Fruit fly (Drosophila melanogaster) whole organism, embryonic: ENCODE results near the gene Tbca.

ENCODE experiments used
- Adf1 ChIP-seq: fragments of 200-800 bp; sonication (Bioruptor generic); IDR thresholded peaks from 2 replicates; pipeline ENCODE4 v1.3.6; 2022; ENCODE audit warnings: missing biosample characterization, missing genetic modification characterization
- Atf3 ChIP-seq: fragments of 200-800 bp; sonication (Bioruptor generic); optimal IDR thresholded peaks from 3 replicates; lab custom pipeline; 2016; ENCODE audit warnings: missing biosample characterization, missing genetic modification characterization
- BEAF-32 ChIP-seq: fragments of 200-800 bp; sonication (Bioruptor generic); optimal IDR thresholded peaks from 3 replicates; lab custom pipeline; 2017; ENCODE audit warnings: missing biosample characterization, missing genetic modification characterization, mild to moderate bottlenecking, moderate library complexity, missing genetic modification reagents
- Bdp1 ChIP-seq: fragments of 200-800 bp; sonication (Bioruptor generic); optimal IDR thresholded peaks from 3 replicates; lab custom pipeline; 2016; ENCODE audit warnings: missing biosample characterization, missing genetic modification characterization
- CG10959 ChIP-seq: fragments of 200-800 bp; sonication (Bioruptor generic); IDR thresholded peaks from 2 replicates; pipeline ENCODE4 v1.3.6; 2022; ENCODE audit warnings: missing biosample characterization, missing genetic modification characterization
- CG11456 ChIP-seq: fragments of 200-800 bp; sonication (Bioruptor generic); IDR thresholded peaks from 3 replicates; pipeline ENCODE4 v1.3.6; 2022; ENCODE audit warnings: missing biosample characterization, missing genetic modification characterization
- CG11504 ChIP-seq: fragments of 200-800 bp; sonication (Bioruptor generic); optimal IDR thresholded peaks from 3 replicates; lab custom pipeline; 2019; ENCODE audit warnings: missing biosample characterization, mild to moderate bottlenecking, missing genetic modification characterization, moderate library complexity
- CG12391 ChIP-seq: fragments of 200-800 bp; sonication (Bioruptor generic); optimal IDR thresholded peaks from 3 replicates; lab custom pipeline; 2018; ENCODE audit warnings: missing biosample characterization, mild to moderate bottlenecking, missing genetic modification characterization, moderate library complexity
- CG15269 ChIP-seq: fragments of 200-800 bp; sonication (Bioruptor generic); optimal IDR thresholded peaks from 2 replicates; lab custom pipeline; 2018; ENCODE audit warnings: missing biosample characterization, mild to moderate bottlenecking, missing genetic modification characterization, moderate library complexity
- CG1529 ChIP-seq: fragments of 200-800 bp; sonication (Bioruptor generic); optimal IDR thresholded peaks from 3 replicates; lab custom pipeline; 2018; ENCODE audit warnings: missing biosample characterization, missing genetic modification characterization
- CG15514 ChIP-seq: fragments of 200-800 bp; sonication (Bioruptor generic); optimal IDR thresholded peaks from 3 replicates; lab custom pipeline; 2017; ENCODE audit warnings: missing biosample characterization, missing genetic modification characterization, mild to moderate bottlenecking, moderate library complexity, missing genetic modification reagents
- CG1603 ChIP-seq: fragments of 200-800 bp; sonication (Bioruptor generic); optimal IDR thresholded peaks from 2 replicates; lab custom pipeline; 2019; ENCODE audit warnings: missing biosample characterization, mild to moderate bottlenecking, missing genetic modification characterization, moderate library complexity
- CG16779 ChIP-seq: fragments of 200-800 bp; sonication (Bioruptor generic); IDR thresholded peaks from 2 replicates; pipeline ENCODE4 v1.3.6; 2022; ENCODE audit warnings: missing biosample characterization, missing genetic modification characterization
- CG2116 ChIP-seq: fragments of 200-800 bp; sonication (Bioruptor generic); optimal IDR thresholded peaks from 3 replicates; lab custom pipeline; 2018; ENCODE audit warnings: missing biosample characterization, mild to moderate bottlenecking, missing genetic modification characterization
- CG2199 ChIP-seq: fragments of 200-800 bp; sonication (Bioruptor generic); IDR thresholded peaks from 3 replicates; pipeline ENCODE4 v1.3.6; 2022; ENCODE audit warnings: missing biosample characterization, missing genetic modification characterization
- CG33557 ChIP-seq: fragments of 200-800 bp; sonication (Bioruptor generic); optimal IDR thresholded peaks from 2 replicates; lab custom pipeline; 2019; ENCODE audit warnings: missing biosample characterization, mild to moderate bottlenecking, missing genetic modification characterization, moderate library complexity
- CG4820 ChIP-seq: fragments of 200-800 bp; sonication (Bioruptor generic); optimal IDR thresholded peaks from 3 replicates; lab custom pipeline; 2016; ENCODE audit warnings: missing biosample characterization, missing genetic modification characterization
- CG6683 ChIP-seq: fragments of 200-800 bp; sonication (Bioruptor generic); optimal IDR thresholded peaks from 2 replicates; lab custom pipeline; 2017; ENCODE audit warnings: missing biosample characterization, mild to moderate bottlenecking, missing genetic modification characterization, missing genetic modification reagents
- CG6689 ChIP-seq: fragments of 200-800 bp; sonication (Bioruptor generic); IDR thresholded peaks from 2 replicates; pipeline ENCODE4 v1.3.6; 2022; ENCODE audit warnings: missing biosample characterization, missing genetic modification characterization
- CG7928 ChIP-seq: fragments of 200-800 bp; sonication (Bioruptor generic); optimal IDR thresholded peaks from 2 replicates; lab custom pipeline; 2017; ENCODE audit warnings: missing biosample characterization, mild to moderate bottlenecking, missing genetic modification characterization
- CG8924 ChIP-seq: fragments of 200-800 bp; optimal IDR thresholded peaks from 3 replicates; lab custom pipeline; 2019; ENCODE audit warnings: missing biosample characterization, mild to moderate bottlenecking, missing genetic modification characterization, moderate library complexity
- CG9609 ChIP-seq: fragments of 200-800 bp; sonication (Bioruptor generic); optimal IDR thresholded peaks from 3 replicates; lab custom pipeline; 2016; ENCODE audit warnings: missing biosample characterization, missing genetic modification characterization
- CG9797 ChIP-seq: fragments of 200-800 bp; sonication (Bioruptor generic); optimal IDR thresholded peaks from 3 replicates; lab custom pipeline; 2018; ENCODE audit warnings: missing biosample characterization, mild to moderate bottlenecking, missing genetic modification characterization
- CG9932 ChIP-seq: fragments of 200-800 bp; sonication (Bioruptor generic); IDR thresholded peaks from 2 replicates; pipeline ENCODE4 v1.3.6; 2022; ENCODE audit warnings: missing biosample characterization, missing genetic modification characterization
- D19A ChIP-seq: fragments of 200-800 bp; optimal IDR thresholded peaks from 3 replicates; lab custom pipeline; 2019; ENCODE audit warnings: missing biosample characterization, mild to moderate bottlenecking, missing genetic modification characterization, moderate library complexity
- Doc3 ChIP-seq: fragments of 200-800 bp; sonication (Bioruptor generic); IDR thresholded peaks from 3 replicates; pipeline ENCODE4 v1.3.6; 2022; ENCODE audit warnings: missing biosample characterization, missing genetic modification characterization; ENCODE audit not compliant: partially characterized antibody
- Dref ChIP-seq: fragments of 200-800 bp; sonication (Bioruptor generic); IDR thresholded peaks from 2 replicates; pipeline ENCODE4 v1.3.6; 2022; ENCODE audit warnings: missing biosample characterization, missing genetic modification characterization
- H2.0 ChIP-seq: fragments of 200-800 bp; sonication (Bioruptor generic); IDR thresholded peaks from 2 replicates; pipeline ENCODE4 v1.3.6; 2022; ENCODE audit warnings: missing biosample characterization, missing genetic modification characterization
- Hmx ChIP-seq: fragments of 200-800 bp; sonication (Bioruptor generic); optimal IDR thresholded peaks from 2 replicates; lab custom pipeline; 2016; ENCODE audit warnings: missing biosample characterization, missing genetic modification characterization
- Lhr ChIP-seq: fragments of 200-800 bp; sonication (Bioruptor generic); optimal IDR thresholded peaks from 3 replicates; lab custom pipeline; 2017; ENCODE audit warnings: mild to moderate bottlenecking, missing biosample characterization, missing genetic modification reagents, missing genetic modification characterization
- Lpt ChIP-seq: fragments of >200 bp; optimal IDR thresholded peaks from 2 replicates; lab custom pipeline; 2018; ENCODE audit warnings: missing biosample characterization, missing genetic modification characterization
- Mrtf ChIP-seq: fragments of 200-800 bp; sonication (Bioruptor generic); IDR thresholded peaks from 3 replicates; pipeline ENCODE4 v1.3.6; 2022; ENCODE audit warnings: missing biosample characterization, missing genetic modification characterization
- Myb ChIP-seq: fragments of 200-800 bp; sonication (Bioruptor generic); optimal IDR thresholded peaks from 2 replicates; lab custom pipeline; 2016; ENCODE audit warnings: missing biosample characterization, missing genetic modification characterization
- NFAT ChIP-seq: fragments of 200-800 bp; sonication (Bioruptor generic); IDR thresholded peaks from 2 replicates; pipeline ENCODE4 v1.3.6; 2022; ENCODE audit warnings: missing biosample characterization, missing genetic modification characterization
- PHDP ChIP-seq: fragments of 200-800 bp; sonication (Bioruptor generic); optimal IDR thresholded peaks from 3 replicates; lab custom pipeline; 2018; ENCODE audit warnings: missing biosample characterization, mild to moderate bottlenecking, missing genetic modification characterization, moderate library complexity
- Pdp1 ChIP-seq, 2 experiments: fragments of 200-800 bp; sonication (Bioruptor generic); optimal IDR thresholded peaks; 3 replicates each; lab custom pipeline; 2016; ENCODE audit warnings: missing biosample characterization in 2 of 2, missing genetic modification characterization in 2 of 2, mild to moderate bottlenecking in 1 of 2, moderate library complexity in 1 of 2
- Sry-β ChIP-seq: fragments of 200-800 bp; sonication (Bioruptor generic); optimal IDR thresholded peaks from 2 replicates; lab custom pipeline; 2018; ENCODE audit warnings: missing biosample characterization, mild to moderate bottlenecking, missing genetic modification characterization, moderate library complexity
- ac ChIP-seq: fragments of 200-800 bp; sonication (Bioruptor generic); optimal IDR thresholded peaks from 3 replicates; lab custom pipeline; 2017; ENCODE audit warnings: missing biosample characterization, mild to moderate bottlenecking, missing genetic modification characterization
- cas ChIP-seq: fragments of 200-800 bp; sonication (Bioruptor generic); IDR thresholded peaks from 2 replicates; pipeline ENCODE4 v1.3.6; 2022; ENCODE audit warnings: missing biosample characterization, missing genetic modification characterization
- ems ChIP-seq: fragments of 200-800 bp; sonication (Bioruptor generic); optimal IDR thresholded peaks from 3 replicates; lab custom pipeline; 2016; ENCODE audit warnings: missing biosample characterization, missing genetic modification characterization
- esg ChIP-seq: fragments of 200-800 bp; sonication (Bioruptor generic); conservative IDR thresholded peaks from 2 replicates; pipeline ENCODE4 v1.3.6; 2022; ENCODE audit warnings: missing biosample characterization, missing genetic modification characterization
- fd96Cb ChIP-seq: fragments of 200-800 bp; sonication (Bioruptor generic); optimal IDR thresholded peaks from 2 replicates; lab custom pipeline; 2018; ENCODE audit warnings: missing biosample characterization, mild to moderate bottlenecking, missing genetic modification characterization, moderate library complexity
- gce ChIP-seq: fragments of 200-800 bp; sonication (Bioruptor generic); IDR thresholded peaks from 3 replicates; pipeline ENCODE4 v1.3.6; 2022; ENCODE audit warnings: missing biosample characterization, missing genetic modification characterization
- gem ChIP-seq: fragments of 200-800 bp; sonication (Bioruptor generic); optimal IDR thresholded peaks from 2 replicates; lab custom pipeline; 2019; ENCODE audit warnings: missing biosample characterization, mild to moderate bottlenecking, missing genetic modification characterization, moderate library complexity
- hth ChIP-seq: fragments of >200 bp; optimal IDR thresholded peaks from 2 replicates; lab custom pipeline; 2017; ENCODE audit warnings: inconsistent platforms
- inv ChIP-seq: fragments of 200-800 bp; sonication (Bioruptor generic); IDR thresholded peaks from 2 replicates; pipeline ENCODE4 v1.3.6; 2022; ENCODE audit warnings: missing biosample characterization, missing genetic modification characterization; ENCODE audit not compliant: partially characterized antibody
- oc ChIP-seq: fragments of 200-800 bp; sonication (Bioruptor generic); optimal IDR thresholded peaks from 2 replicates; lab custom pipeline; 2018; ENCODE audit warnings: missing biosample characterization, mild to moderate bottlenecking, missing genetic modification characterization, moderate library complexity
- pzg ChIP-seq: fragments of 200-800 bp; sonication (Bioruptor generic); optimal IDR thresholded peaks from 3 replicates; lab custom pipeline; 2018; ENCODE audit warnings: missing biosample characterization, mild to moderate bottlenecking, missing genetic modification characterization, moderate library complexity
- seq ChIP-seq: fragments of 200-800 bp; sonication (Bioruptor generic); IDR thresholded peaks from 2 replicates; pipeline ENCODE4 v1.3.6; 2022; ENCODE audit warnings: missing biosample characterization, missing genetic modification characterization
- tap ChIP-seq: fragments of 200-800 bp; optimal IDR thresholded peaks from 3 replicates; lab custom pipeline; 2019; ENCODE audit warnings: missing biosample characterization, mild to moderate bottlenecking, missing genetic modification characterization, moderate library complexity
- zfh2 ChIP-seq: fragments of 200-800 bp; sonication (Bioruptor generic); optimal IDR thresholded peaks from 2 replicates; lab custom pipeline; 2016; ENCODE audit warnings: missing biosample characterization, missing genetic modification characterization

The Tbca gene

DNA sequence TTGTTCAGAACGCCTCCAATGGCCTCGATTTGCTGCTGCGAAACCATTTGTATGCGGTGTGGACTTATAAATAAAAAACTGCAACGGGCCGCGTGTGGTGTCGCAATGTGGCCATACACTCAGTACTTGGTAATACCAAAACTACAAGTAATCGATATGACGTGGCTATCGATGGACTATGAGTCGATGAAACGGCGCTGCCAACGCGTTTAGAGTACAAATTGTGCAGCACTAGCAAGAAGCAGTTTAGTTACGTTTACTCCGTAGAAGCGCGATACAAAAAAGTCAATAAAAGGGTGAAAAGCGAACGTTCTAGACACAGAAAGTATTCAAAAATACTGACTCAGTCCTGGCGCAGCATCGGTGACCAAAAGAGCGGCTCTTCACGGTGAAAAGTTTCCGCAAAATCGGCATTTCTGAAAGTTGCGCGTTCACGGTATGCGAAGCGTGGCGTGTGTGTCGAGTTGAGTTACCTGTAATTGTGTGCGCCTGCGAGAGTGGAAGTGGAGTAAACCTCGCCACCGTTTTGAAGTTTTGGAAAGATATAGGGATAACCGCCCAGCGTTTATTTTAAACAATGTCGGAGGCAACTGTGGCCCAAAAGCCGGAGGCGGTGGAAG lies 4.2 kb downstream of the Tbca start, which contains the start of the genes nero and CG1910 (continued):
- TF ChIP-seq CG1603 (tag; lab: Kevin White, UChicago) (peak; percentile 74), CG11456 (GFP tag; lab: Robert Waterston, UW) (no peak), CG10959 (no peak), NFAT (GFP tag; lab: Robert Waterston, UW) (no peak), CG8924 (tag; lab: Kevin White, UChicago) (no peak), CG2199 (GFP tag; lab: Robert Waterston, UW) (no peak), Bdp1 (no peak), tap (no peak), Pdp1 (GFP tag; optimal IDR thresholded peaks at IDR 0.05; lab: Kevin White, UChicago) (peak in 1 of 2 experiments; percentile 73), CG15269 (tag; lab: Kevin White, UChicago) (no peak), CG9797 (GFP tag; lab: Kevin White, UChicago) (peak; percentile 93), CG9932 (GFP tag; lab: Robert Waterston, UW) (no peak), PHDP (no peak), gce (GFP tag; lab: Robert Waterston, UW) (no peak), fd96Cb (tag; lab: Kevin White, UChicago) (no peak), Atf3 (no peak), oc (tag; lab: Kevin White, UChicago) (no peak), CG6683 (GFP tag; lab: Kevin White, UChicago) (no peak), Sry-β (GFP tag; lab: Kevin White, UChicago) (peak; percentile 84), Myb (GFP tag; lab: Kevin White, UChicago) (peak; percentile 71), CG1529 (GFP tag; lab: Kevin White, UChicago) (no peak), D19A (tag; lab: Kevin White, UChicago) (no peak), ems (GFP tag; lab: Kevin White, UChicago) (no peak), H2.0 (no peak), zfh2 (GFP tag; lab: Kevin White, UChicago) (no peak), Lpt (GFP tag; lab: Kevin White, UChicago) (no peak), CG2116 (GFP tag; lab: Kevin White, UChicago) (peak; percentile 63), Lhr (peak; percentile 60), Mrtf (GFP tag; lab: Robert Waterston, UW) (no peak), hth (lab: Kevin White, UChicago) (no peak), CG7928 (GFP tag; lab: Kevin White, UChicago) (no peak), gem (no peak), Dref (GFP tag; lab: Robert Waterston, UW) (no peak), ac (no peak), Adf1 (no peak), cas (GFP tag; lab: Robert Waterston, UW) (no peak), BEAF-32 (GFP tag; lab: Kevin White, UChicago) (peak; percentile 92), CG6689 (GFP tag; lab: Robert Waterston, UW) (no peak), CG9609 (no peak), CG12391 (tag; lab: Kevin White, UChicago) (peak; percentile 28), esg (no peak), inv (GFP tag; lab: Robert Waterston, UW) (no peak), CG16779 (GFP tag; lab: Robert Waterston, UW) (no peak), CG4820 (GFP tag; lab: Kevin White, UChicago) (no peak), CG11504 (tag; lab: Kevin White, UChicago) (no peak), Doc3 (GFP tag; lab: Robert Waterston, UW) (no peak), seq (no peak), CG15514 (GFP tag; lab: Kevin White, UChicago) (peak; percentile 78), CG33557 (GFP tag; lab: Kevin White, UChicago) (no peak), pzg (peak; percentile 95), Hmx (GFP tag; lab: Kevin White, UChicago) (no peak)
